Worm (Caenorhabditis elegans) whole organism, early embryonic: ENCODE data around the gene slcf-2.

ENCODE experiments used
- aly-1 ChIP-seq: sonication (generic microtip); optimal IDR thresholded peaks from 2 replicates; lab custom pipeline; 2016; ENCODE audit warnings: missing genetic modification characterization, missing compliant biosample characterization
- ama-1 ChIP-seq: fragments of 150-350 bp; optimal IDR thresholded peaks from 2 replicates; lab custom pipeline; 2014
- ceh-36 ChIP-seq: sonication (generic microtip); optimal IDR thresholded peaks from 2 replicates; lab custom pipeline; 2016; ENCODE audit warnings: missing genetic modification characterization, inconsistent platforms, missing compliant biosample characterization
- scrt-1 ChIP-seq: fragments of 200-800 bp; sonication (Bioruptor generic); IDR thresholded peaks from 2 replicates; pipeline ENCODE4 v1.3.6; 2022; ENCODE audit warnings: missing genetic modification characterization, missing compliant biosample characterization
- tbx-11 ChIP-seq: fragments of 200-800 bp; sonication (Bioruptor generic); IDR thresholded peaks from 2 replicates; pipeline ENCODE4 v1.3.6; 2022; ENCODE audit warnings: missing genetic modification characterization, missing compliant biosample characterization
- tbx-37 ChIP-seq: fragments of 200-800 bp; sonication (Bioruptor generic); conservative IDR thresholded peaks from 2 replicates; pipeline ENCODE4 v1.3.6; 2022; ENCODE audit warnings: missing genetic modification reagents, missing genetic modification characterization, missing compliant biosample characterization

DNA sequence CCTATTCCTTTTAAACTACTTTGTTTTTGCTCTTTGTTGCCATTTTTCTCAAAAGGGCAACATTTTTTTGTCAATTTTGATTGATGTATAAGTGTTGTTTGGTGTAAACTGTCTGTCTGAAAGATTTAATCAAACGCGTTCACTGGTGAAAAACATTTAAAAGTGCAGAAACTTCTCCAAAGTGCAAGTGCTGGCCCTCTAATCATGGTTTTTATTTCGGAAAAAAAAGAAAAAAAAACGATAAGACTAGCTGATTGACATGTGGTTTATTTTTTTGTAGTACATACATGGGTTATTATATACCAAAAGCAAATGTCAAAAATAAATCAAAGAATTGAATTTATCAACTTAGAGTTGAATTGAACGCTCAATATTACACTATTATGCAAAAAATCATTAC lies 31.3 kb upstream of the slcf-2 start, which contains the start of gene dhs-26:
- TF ChIP-seq ama-1 (lab: Kevin White, UChicago) = no peak
- TF ChIP-seq tbx-11 (GFP tag; lab: Robert Waterston, UW) = no peak
- TF ChIP-seq scrt-1 (GFP tag; lab: Robert Waterston, UW) = no peak
- TF ChIP-seq tbx-37 = no peak
- TF ChIP-seq aly-1 = no peak
- no peak for TF ChIP-seq ceh-36 (tag; lab: Kevin White, UChicago)
